Fruit fly (Drosophila melanogaster): Measurements from ENCODE around the gene CG32100.
A peak's percentile ranks its signal among the peaks of the same experiment; 100 is the strongest.

CG32100 gene

DNA sequence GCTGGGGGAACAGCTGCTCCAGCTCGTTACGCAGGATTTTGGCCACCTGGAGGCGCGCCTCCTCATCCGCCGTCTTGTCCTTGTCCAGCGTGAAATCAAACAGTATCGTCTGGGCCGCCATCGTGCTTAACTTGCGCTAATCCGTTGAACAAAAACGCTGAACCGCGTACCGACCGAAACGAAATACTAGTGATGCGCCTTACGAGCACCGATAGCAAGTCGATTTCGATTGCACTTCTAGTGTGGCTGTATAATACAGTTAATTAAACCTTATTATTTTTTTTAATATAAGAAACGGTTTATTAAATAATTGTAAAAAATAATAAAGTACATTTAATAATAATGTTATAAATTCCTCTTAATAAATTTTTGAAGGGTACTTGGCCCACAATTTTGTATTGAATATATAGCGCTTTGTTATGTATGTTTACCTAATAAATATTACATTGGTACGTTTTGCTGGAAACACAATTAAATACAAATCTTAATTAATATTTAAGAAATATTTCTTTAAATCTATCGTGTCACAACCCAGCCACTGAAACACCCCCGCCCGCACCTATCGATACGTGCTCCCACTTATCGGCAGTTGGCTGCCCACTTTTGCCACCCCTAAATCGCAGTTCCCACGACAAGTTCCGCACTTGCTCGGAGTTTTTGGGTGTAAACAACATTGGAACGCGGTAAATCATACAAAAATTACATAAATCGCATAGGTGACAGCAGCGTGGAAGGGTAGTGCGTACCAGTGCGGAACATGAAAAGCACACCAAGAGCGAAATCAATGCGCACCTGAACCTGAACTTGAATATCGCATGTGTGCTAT is 9.9 kb downstream of the CG32100 start, which contains the start of the genes Sms and INPP5E (continued):
- TF ChIP-seq Dp (GFP tag; optimal IDR thresholded peaks at IDR 0.05) (peak; percentile 48), bab2 (GFP tag; optimal IDR thresholded peaks at IDR 0.05) (no peak), ewg (GFP tag; optimal IDR thresholded peaks at IDR 0.05) (peak; percentile 14), ase (GFP tag; IDR thresholded peaks at IDR 0.05) (no peak), onecut (GFP tag; IDR thresholded peaks at IDR 0.05) (no peak), CG6689 (GFP tag; IDR thresholded peaks at IDR 0.05) (peak; percentile 43), Sry-β (GFP tag; optimal IDR thresholded peaks at IDR 0.05) (no peak), gce (GFP tag; IDR thresholded peaks at IDR 0.05) (no peak), CG9437 (GFP tag; optimal IDR thresholded peaks at IDR 0.05) (peak; percentile 53), CG13287 (GFP tag; IDR thresholded peaks at IDR 0.05; ENCODE audit: partially characterized antibody) (peak; percentile 80), nmo (GFP tag; optimal IDR thresholded peaks at IDR 0.05) (peak; percentile 75), zen (tag; optimal IDR thresholded peaks at IDR 0.05) (peak; percentile 22), CG15479 (GFP tag; optimal IDR thresholded peaks at IDR 0.05) (no peak), az2 (GFP tag; optimal IDR thresholded peaks at IDR 0.05) (peak; percentile 52), sob (GFP tag; IDR thresholded peaks at IDR 0.05) (peak; percentile 57; the same call in 1 of the 2 replicates), bbx (GFP tag; IDR thresholded peaks at IDR 0.05; ENCODE audit: partially characterized antibody) (peak; percentile 77), Chrac-16 (GFP tag; optimal IDR thresholded peaks at IDR 0.05) (peak; percentile 58), emc (GFP tag; optimal IDR thresholded peaks at IDR 0.05) (no peak), her (GFP tag; optimal IDR thresholded peaks at IDR 0.05) (no peak), CG6765 (GFP tag; optimal IDR thresholded peaks at IDR 0.05) (no peak), Mrtf (GFP tag; IDR thresholded peaks at IDR 0.05) (no peak), Ssrp (tag; optimal IDR thresholded peaks at IDR 0.05) (peak; percentile 62), Ravus (GFP tag; IDR thresholded peaks at IDR 0.05) (no peak), CG6175 (GFP tag; IDR thresholded peaks at IDR 0.05) (no peak), Fer1 (GFP tag; optimal IDR thresholded peaks at IDR 0.05) (peak; percentile 2), Trl (optimal IDR thresholded peaks at IDR 0.05) (no peak), Trl (GFP tag; optimal IDR thresholded peaks at IDR 0.05) (no peak), Dip2 (GFP tag; IDR thresholded peaks at IDR 0.05) (no peak), h (optimal IDR thresholded peaks at IDR 0.05) (no peak), dmrt99B (tag; optimal IDR thresholded peaks at IDR 0.05) (peak; percentile 24), eyg (GFP tag; optimal IDR thresholded peaks at IDR 0.05) (no peak), Hr39 (optimal IDR thresholded peaks at IDR 0.05) (no peak), Dip3 (GFP tag; optimal IDR thresholded peaks at IDR 0.05) (no peak), vnd (GFP tag; IDR thresholded peaks at IDR 0.05; ENCODE audit: partially characterized antibody) (peak; percentile 83), Dll (GFP tag; IDR thresholded peaks at IDR 0.05; ENCODE audit: partially characterized antibody) (peak; percentile 89), CG12942 (GFP tag; optimal IDR thresholded peaks at IDR 0.05) (peak; percentile 38), ato (GFP tag; IDR thresholded peaks at IDR 0.05; ENCODE audit: partially characterized antibody) (peak; percentile 56), br (optimal IDR thresholded peaks at IDR 0.05) (no peak), CG31388 (GFP tag; optimal IDR thresholded peaks at IDR 0.05) (peak; percentile 39), HLH3B (GFP tag; IDR thresholded peaks at IDR 0.05) (peak; percentile 29; the same call in 1 of the 2 replicates), YL-1 (GFP tag; optimal IDR thresholded peaks at IDR 0.05) (no peak), dati (GFP tag; IDR thresholded peaks at IDR 0.05) (no peak), luna (GFP tag; optimal IDR thresholded peaks at IDR 0.05) (no peak), vfl (GFP tag; optimal IDR thresholded peaks at IDR 0.05) (no peak), Ada2b (GFP tag; IDR thresholded peaks at IDR 0.05) (no peak), Optix (GFP tag; IDR thresholded peaks at IDR 0.05) (0 out of 3 replicates have a peak, but pooled peaks have one; percentile 8), D19A (tag; optimal IDR thresholded peaks at IDR 0.05) (peak; percentile 27), CG14860 (GFP tag; IDR thresholded peaks at IDR 0.05; ENCODE audit: partially characterized antibody) (peak; percentile 74), ham (GFP tag; IDR thresholded peaks at IDR 0.05) (no peak), knrl (GFP tag; IDR thresholded peaks at IDR 0.05; ENCODE audit: partially characterized antibody) (peak; percentile 88), Med (GFP tag) (peak; percentile 62)

Measured in whole organism, embryonic.